Comparison of ENCODE assay signal across 3 worm cellular contexts in genomic region chrIII:9462785-9463467, ce11.
TF ChIP-seq lines count a peak whose summit lies in the region.

No protein-coding gene starts in this region.

TF ChIP-seq in whole organism, L2 larva, 48 proteins besides CTCF, POLR2A, EP300 and RAD21 (continued from another document):
- TF ChIP-seq lin-39 (tag; optimal IDR thresholded peaks at IDR 0.05; lab: Kevin White, UChicago) = no peak
- TF ChIP-seq nhr-129 (tag; optimal IDR thresholded peaks at IDR 0.05; lab: Kevin White, UChicago) = peak; percentile 28
- no peak for TF ChIP-seq sma-9 (GFP tag; optimal IDR thresholded peaks at IDR 0.05; lab: Kevin White, UChicago)
- no peak for TF ChIP-seq sma-9 (tag; optimal IDR thresholded peaks at IDR 0.05; lab: Kevin White, UChicago)
- TF ChIP-seq alr-1 (tag; optimal IDR thresholded peaks at IDR 0.05; lab: Kevin White, UChicago) = no peak
- TF ChIP-seq R02D3.7 (tag; optimal IDR thresholded peaks at IDR 0.05; lab: Kevin White, UChicago) = no peak
- TF ChIP-seq ztf-4 (tag; optimal IDR thresholded peaks at IDR 0.05; lab: Kevin White, UChicago) = peak; percentile 6
- no peak for TF ChIP-seq nhr-21 (tag; optimal IDR thresholded peaks at IDR 0.05; lab: Kevin White, UChicago)

TF ChIP-seq in whole organism, L4 larva, 104 proteins besides CTCF, POLR2A, EP300 and RAD21 (continued from another document):
- no peak for TF ChIP-seq unc-130 (GFP tag; optimal IDR thresholded peaks at IDR 0.05; lab: Kevin White, UChicago)
- no peak for TF ChIP-seq duxl-1 (tag; optimal IDR thresholded peaks at IDR 0.05; lab: Kevin White, UChicago; ENCODE audit: poor library complexity)
- TF ChIP-seq Y48G9A.11 (GFP tag; IDR thresholded peaks at IDR 0.05; lab: Robert Waterston, UW) = no peak
- no peak for TF ChIP-seq dmd-8 (GFP tag; IDR thresholded peaks at IDR 0.05; lab: Robert Waterston, UW)
- no peak for TF ChIP-seq lin-1 (GFP tag; IDR thresholded peaks at IDR 0.05; lab: Robert Waterston, UW)
- TF ChIP-seq zip-11 (GFP tag; IDR thresholded peaks at IDR 0.05; lab: Robert Waterston, UW) = no peak
- TF ChIP-seq fos-1 (tag; optimal IDR thresholded peaks at IDR 0.05; lab: Kevin White, UChicago) = no peak
- TF ChIP-seq nhr-41 (GFP tag; IDR thresholded peaks at IDR 0.05; lab: Robert Waterston, UW) = no peak
- 0 out of 2 replicates have a peak, but pooled peaks have one; percentile 9 for TF ChIP-seq D1046.2 (GFP tag; IDR thresholded peaks at IDR 0.05; lab: Robert Waterston, UW)
- TF ChIP-seq nhr-102 (tag; optimal IDR thresholded peaks at IDR 0.05; lab: Kevin White, UChicago) = no peak
- peak; percentile 10 for TF ChIP-seq rbr-2 (tag; optimal IDR thresholded peaks at IDR 0.05; lab: Kevin White, UChicago)
- TF ChIP-seq aly-2 (tag; optimal IDR thresholded peaks at IDR 0.05; lab: Kevin White, UChicago) = no peak
- TF ChIP-seq ceh-32 (tag; optimal IDR thresholded peaks at IDR 0.05; lab: Kevin White, UChicago; ENCODE audit: poor library complexity) = no peak
- TF ChIP-seq F10B5.3 (tag; optimal IDR thresholded peaks at IDR 0.05; lab: Kevin White, UChicago) = no peak
- no peak for TF ChIP-seq ztf-7 (tag; optimal IDR thresholded peaks at IDR 0.05; lab: Kevin White, UChicago)
- TF ChIP-seq lin-15B (tag; optimal IDR thresholded peaks at IDR 0.05; lab: Kevin White, UChicago) = no peak
- no peak for TF ChIP-seq Y105C5A.15 (GFP tag; IDR thresholded peaks at IDR 0.05; lab: Robert Waterston, UW)
- no peak for TF ChIP-seq daf-12 (tag; optimal IDR thresholded peaks at IDR 0.05; lab: Kevin White, UChicago)
- peak in 1 of 2 experiments; percentile 44 for TF ChIP-seq lsy-2 (tag; optimal IDR thresholded peaks at IDR 0.05; lab: Kevin White, UChicago)
- TF ChIP-seq attf-4 (tag; optimal IDR thresholded peaks at IDR 0.05; lab: Kevin White, UChicago) = no peak
- no peak for TF ChIP-seq tra-1 (GFP tag; IDR thresholded peaks at IDR 0.05; lab: Robert Waterston, UW)
- TF ChIP-seq nhr-10 (tag; optimal IDR thresholded peaks at IDR 0.05; lab: Kevin White, UChicago) = no peak
- TF ChIP-seq mxl-2 (GFP tag; conservative IDR thresholded peaks at IDR 0.05; lab: Robert Waterston, UW) = no peak
- TF ChIP-seq dve-1 (tag; optimal IDR thresholded peaks at IDR 0.05; lab: Kevin White, UChicago; ENCODE audit: insufficient read depth) = peak; percentile 6
- no peak for TF ChIP-seq zfp-3 (GFP tag; conservative IDR thresholded peaks at IDR 0.05; lab: Robert Waterston, UW)
- TF ChIP-seq lin-29 (GFP tag; IDR thresholded peaks at IDR 0.05; lab: Robert Waterston, UW) = no peak
- TF ChIP-seq mxl-3 (GFP tag; optimal IDR thresholded peaks at IDR 0.05; lab: Kevin White, UChicago) = no peak
- TF ChIP-seq daf-19 (GFP tag; conservative IDR thresholded peaks at IDR 0.05; lab: Robert Waterston, UW) = no peak
- no peak for TF ChIP-seq nhr-237 (tag; optimal IDR thresholded peaks at IDR 0.05; lab: Kevin White, UChicago)
- TF ChIP-seq mdt-29 (GFP tag; IDR thresholded peaks at IDR 0.05; lab: Robert Waterston, UW) = no peak; the same call in 1 of the 2 replicates
- TF ChIP-seq hlh-30 (tag; optimal IDR thresholded peaks at IDR 0.05; lab: Kevin White, UChicago; ENCODE audit: insufficient read depth) = peak; percentile 25
- TF ChIP-seq egl-43 (GFP tag; IDR thresholded peaks at IDR 0.05; lab: Robert Waterston, UW) = no peak
- TF ChIP-seq set-16 (GFP tag; IDR thresholded peaks at IDR 0.05; lab: Robert Waterston, UW) = no peak
- TF ChIP-seq ZK337.2 (GFP tag; IDR thresholded peaks at IDR 0.05; lab: Robert Waterston, UW) = no peak
- TF ChIP-seq nhr-111 (GFP tag; optimal IDR thresholded peaks at IDR 0.05; lab: Kevin White, UChicago) = no peak
- no peak for TF ChIP-seq ztf-11 (tag; optimal IDR thresholded peaks at IDR 0.05; lab: Kevin White, UChicago)
- TF ChIP-seq pqm-1 (tag; optimal IDR thresholded peaks at IDR 0.05; lab: Kevin White, UChicago) = no peak

TF ChIP-seq in whole organism, young adult, 124 proteins besides CTCF, POLR2A, EP300 and RAD21 (continued from another document):
- TF ChIP-seq ekl-4 (GFP tag; IDR thresholded peaks at IDR 0.05; lab: Robert Waterston, UW) (no peak), tbp1 (GFP tag; optimal IDR thresholded peaks at IDR 0.05; lab: Kevin White, UChicago) (no peak), dox-1 (GFP tag; IDR thresholded peaks at IDR 0.05; lab: Robert Waterston, UW) (no peak; the same call in 1 of the 2 replicates), ZK185.1 (tag; optimal IDR thresholded peaks at IDR 0.05; lab: Kevin White, UChicago; ENCODE audit: poor library complexity, severe bottlenecking) (no peak), attf-6 (GFP tag; IDR thresholded peaks at IDR 0.05; lab: Robert Waterston, UW) (0 out of 2 replicates have a peak, but pooled peaks have one; percentile 21), attf-5 (GFP tag; optimal IDR thresholded peaks at IDR 0.05; lab: Kevin White, UChicago) (no peak), ceh-40 (GFP tag; IDR thresholded peaks at IDR 0.05; lab: Robert Waterston, UW) (no peak), snpc-1.1 (tag; optimal IDR thresholded peaks at IDR 0.05; lab: Kevin White, UChicago; ENCODE audit: insufficient read depth) (peak; percentile 33), nfya-2 (GFP tag; IDR thresholded peaks at IDR 0.05; lab: Robert Waterston, UW) (no peak), pha-4 (tag; optimal IDR thresholded peaks at IDR 0.05; lab: Kevin White, UChicago) (no peak), madf-8 (GFP tag; conservative IDR thresholded peaks at IDR 0.05; lab: Robert Waterston, UW) (no peak), ztf-22 (GFP tag; optimal IDR thresholded peaks at IDR 0.05; lab: Kevin White, UChicago) (no peak), madf-3 (GFP tag; IDR thresholded peaks at IDR 0.05; lab: Robert Waterston, UW) (no peak), dpl-1 (GFP tag; optimal IDR thresholded peaks at IDR 0.05; lab: Kevin White, UChicago) (no peak), K11D2.4 (GFP tag; IDR thresholded peaks at IDR 0.05; lab: Robert Waterston, UW) (no peak), xnd-1 (tag; optimal IDR thresholded peaks at IDR 0.05; lab: Kevin White, UChicago) (peak; percentile 48), fkh-3 (tag; optimal IDR thresholded peaks at IDR 0.05; lab: Kevin White, UChicago) (peak; percentile 60), F52B5.7 (tag; optimal IDR thresholded peaks at IDR 0.05; lab: Kevin White, UChicago) (no peak), nhr-179 (tag; optimal IDR thresholded peaks at IDR 0.05; lab: Kevin White, UChicago) (no peak), unc-62 (GFP tag; optimal IDR thresholded peaks at IDR 0.05; lab: Kevin White, UChicago) (no peak), aptf-2 (GFP tag; conservative IDR thresholded peaks at IDR 0.05; lab: Robert Waterston, UW) (no peak), lin-40 (tag; optimal IDR thresholded peaks at IDR 0.05; lab: Kevin White, UChicago) (no peak), gei-17 (GFP tag; optimal IDR thresholded peaks at IDR 0.05; lab: Kevin White, UChicago) (no peak), die-1 (tag; optimal IDR thresholded peaks at IDR 0.05; lab: Kevin White, UChicago) (no peak), B0336.3 (GFP tag; IDR thresholded peaks at IDR 0.05; lab: Robert Waterston, UW) (peak; percentile 89), egl-18 (GFP tag; IDR thresholded peaks at IDR 0.05; lab: Robert Waterston, UW) (no peak), atf-7 (tag; optimal IDR thresholded peaks at IDR 0.05; lab: Kevin White, UChicago) (no peak), egl-44 (GFP tag; IDR thresholded peaks at IDR 0.05; lab: Robert Waterston, UW) (no peak), nhr-80 (tag; optimal IDR thresholded peaks at IDR 0.05; lab: Kevin White, UChicago) (no peak), hmg-20 (GFP tag; IDR thresholded peaks at IDR 0.05; lab: Robert Waterston, UW) (no peak), ceh-100 (GFP tag; IDR thresholded peaks at IDR 0.05; lab: Robert Waterston, UW) (no peak), Y56A3A.18 (GFP tag; IDR thresholded peaks at IDR 0.05; lab: Robert Waterston, UW) (no peak), sdz-38 (tag; optimal IDR thresholded peaks at IDR 0.05; lab: Kevin White, UChicago) (no peak), hrde-1 (tag; optimal IDR thresholded peaks at IDR 0.05; lab: Kevin White, UChicago; ENCODE audit: borderline replicate concordance) (peak; percentile 73), lin-35 (GFP tag; optimal IDR thresholded peaks at IDR 0.05; lab: Kevin White, UChicago) (no peak), C06A6.2 (GFP tag; conservative IDR thresholded peaks at IDR 0.05; lab: Robert Waterston, UW) (no peak), B0261.1 (tag; optimal IDR thresholded peaks at IDR 0.05; lab: Kevin White, UChicago) (no peak), Y53G8AR.9 (GFP tag; conservative IDR thresholded peaks at IDR 0.05; lab: Robert Waterston, UW) (no peak; the same call in 1 of the 2 replicates), F49E8.2 (tag; optimal IDR thresholded peaks at IDR 0.05; lab: Kevin White, UChicago; ENCODE audit: insufficient read depth) (peak; percentile 58), let-607 (tag; optimal IDR thresholded peaks at IDR 0.05; lab: Kevin White, UChicago) (peak in 1 of 2 experiments; percentile 13), sea-2 (GFP tag; IDR thresholded peaks at IDR 0.05; lab: Robert Waterston, UW) (no peak), lin-26 (GFP tag; IDR thresholded peaks at IDR 0.05; lab: Robert Waterston, UW) (no peak), F39B2.1 (GFP tag; IDR thresholded peaks at IDR 0.05; lab: Robert Waterston, UW) (no peak), F57C9.4 (tag; optimal IDR thresholded peaks at IDR 0.05; lab: Kevin White, UChicago) (no peak), Y67H2A.10 (GFP tag; conservative IDR thresholded peaks at IDR 0.05; lab: Robert Waterston, UW) (no peak), F37B4.10 (GFP tag; IDR thresholded peaks at IDR 0.05; lab: Robert Waterston, UW) (no peak), mcd-1 (GFP tag; IDR thresholded peaks at IDR 0.05; lab: Robert Waterston, UW) (0 out of 2 replicates have a peak, but pooled peaks have one; percentile 20), F57A8.1 (GFP tag; optimal IDR thresholded peaks at IDR 0.05; lab: Kevin White, UChicago) (no peak), madf-10 (tag; optimal IDR thresholded peaks at IDR 0.05; lab: Kevin White, UChicago) (no peak), ztf-26 (tag; optimal IDR thresholded peaks at IDR 0.05; lab: Kevin White, UChicago) (no peak), Y53F4B.3 (GFP tag; IDR thresholded peaks at IDR 0.05; lab: Robert Waterston, UW) (0 out of 2 replicates have a peak, but pooled peaks have one; percentile 22), zfh-2 (GFP tag; conservative IDR thresholded peaks at IDR 0.05; lab: Robert Waterston, UW) (no peak), K12H6.12 (tag; optimal IDR thresholded peaks at IDR 0.05; lab: Kevin White, UChicago) (no peak), F22D6.2 (tag; optimal IDR thresholded peaks at IDR 0.05; lab: Kevin White, UChicago) (no peak), pbrm-1 (GFP tag; IDR thresholded peaks at IDR 0.05; lab: Robert Waterston, UW) (no peak), ztf-6 (GFP tag; IDR thresholded peaks at IDR 0.05; lab: Robert Waterston, UW) (no peak), let-526 (GFP tag; IDR thresholded peaks at IDR 0.05; lab: Robert Waterston, UW) (no peak), cebp-1 (GFP tag; IDR thresholded peaks at IDR 0.05; lab: Robert Waterston, UW) (no peak), cebp-1 (tag; optimal IDR thresholded peaks at IDR 0.05; lab: Kevin White, UChicago) (peak; percentile 36), snpc-1.3 (tag; optimal IDR thresholded peaks at IDR 0.05; lab: Kevin White, UChicago; ENCODE audit: insufficient read depth) (peak; percentile 37), dpff-1 (tag; optimal IDR thresholded peaks at IDR 0.05; lab: Kevin White, UChicago) (peak; percentile 30), F33H1.4 (GFP tag; IDR thresholded peaks at IDR 0.05; lab: Robert Waterston, UW) (no peak), ceh-91 (GFP tag; IDR thresholded peaks at IDR 0.05; lab: Robert Waterston, UW) (no peak), nfya-1 (tag; optimal IDR thresholded peaks at IDR 0.05; lab: Kevin White, UChicago; ENCODE audit: borderline replicate concordance, insufficient read depth) (no peak), hsf-1 (GFP tag; IDR thresholded peaks at IDR 0.05; lab: Robert Waterston, UW) (0 out of 2 replicates have a peak, but pooled peaks have one; percentile 24), mel-28 (tag; optimal IDR thresholded peaks at IDR 0.05; lab: Kevin White, UChicago; ENCODE audit: borderline replicate concordance) (peak; percentile 52), mxl-1 (tag; optimal IDR thresholded peaks at IDR 0.05; lab: Kevin White, UChicago) (no peak), akir-1 (GFP tag; optimal IDR thresholded peaks at IDR 0.05; lab: Kevin White, UChicago) (no peak), efl-1 (GFP tag; optimal IDR thresholded peaks at IDR 0.05; lab: Kevin White, UChicago) (no peak), bed-2 (GFP tag; IDR thresholded peaks at IDR 0.05; lab: Robert Waterston, UW) (no peak), snpc-4 (GFP tag; optimal IDR thresholded peaks at IDR 0.05; lab: Kevin White, UChicago) (no peak), snpc-4 (tag; optimal IDR thresholded peaks at IDR 0.05; lab: Kevin White, UChicago) (peak in 1 of 4 experiments; percentile 40), lsy-27 (tag; optimal IDR thresholded peaks at IDR 0.05; lab: Kevin White, UChicago; ENCODE audit: borderline replicate concordance, insufficient read depth) (no peak), ceh-79 (tag; optimal IDR thresholded peaks at IDR 0.05; lab: Kevin White, UChicago) (no peak), attf-3 (GFP tag; conservative IDR thresholded peaks at IDR 0.05; lab: Robert Waterston, UW) (no peak), tbx-9 (tag; optimal IDR thresholded peaks at IDR 0.05; lab: Kevin White, UChicago; ENCODE audit: borderline replicate concordance) (peak; percentile 43), F10E7.11 (tag; optimal IDR thresholded peaks at IDR 0.05; lab: Kevin White, UChicago) (no peak), lin-54 (GFP tag; optimal IDR thresholded peaks at IDR 0.05; lab: Kevin White, UChicago) (peak; percentile 48), F23B12.7 (tag; optimal IDR thresholded peaks at IDR 0.05; lab: Kevin White, UChicago; ENCODE audit: insufficient read depth) (no peak), rec-8 (tag; optimal IDR thresholded peaks at IDR 0.05; lab: Kevin White, UChicago) (no peak), F55B11.4 (tag; optimal IDR thresholded peaks at IDR 0.05; lab: Kevin White, UChicago; ENCODE audit: borderline replicate concordance, insufficient read depth) (no peak), somi-1 (GFP tag; optimal IDR thresholded peaks at IDR 0.05; lab: Kevin White, UChicago) (no peak), unc-130 (GFP tag; optimal IDR thresholded peaks at IDR 0.05; lab: Kevin White, UChicago) (peak; percentile 27), him-1 (tag; optimal IDR thresholded peaks at IDR 0.05; lab: Kevin White, UChicago) (peak; percentile 33), hlh-26 (GFP tag; conservative IDR thresholded peaks at IDR 0.05; lab: Robert Waterston, UW) (no peak), ztf-28 (GFP tag; IDR thresholded peaks at IDR 0.05; lab: Robert Waterston, UW) (no peak)
TF ChIP-seq in whole organism, young adult: peak in this region for 28.
